Worm (Caenorhabditis elegans) whole organism, early embryonic: ENCODE results near the gene cest-24.

Source experiments
- B0310.2 ChIP-seq: sonication (generic microtip); optimal IDR thresholded peaks from 2 replicates; lab custom pipeline; 2016; ENCODE audit warnings: mild to moderate bottlenecking, missing genetic modification characterization, missing compliant biosample characterization
- F13C5.2 ChIP-seq: sonication (generic microtip); optimal IDR thresholded peaks from 2 replicates; lab custom pipeline; 2017; ENCODE audit warnings: mild to moderate bottlenecking, missing genetic modification characterization, inconsistent platforms, missing compliant biosample characterization
- aly-1 ChIP-seq: sonication (generic microtip); optimal IDR thresholded peaks from 2 replicates; lab custom pipeline; 2016; ENCODE audit warnings: missing genetic modification characterization, missing compliant biosample characterization
- ama-1 ChIP-seq: fragments of 150-350 bp; optimal IDR thresholded peaks from 2 replicates; lab custom pipeline; 2014
- ceh-13 ChIP-seq: fragments of 200-800 bp; sonication (Bioruptor generic); optimal IDR thresholded peaks from 2 replicates; lab custom pipeline; 2018; ENCODE audit warnings: mild to moderate bottlenecking, missing genetic modification characterization, missing compliant biosample characterization
- ceh-36 ChIP-seq: sonication (generic microtip); optimal IDR thresholded peaks from 2 replicates; lab custom pipeline; 2016; ENCODE audit warnings: missing genetic modification characterization, inconsistent platforms, missing compliant biosample characterization
- ets-7 ChIP-seq: sonication (generic microtip); optimal IDR thresholded peaks from 2 replicates; lab custom pipeline; 2016; ENCODE audit warnings: missing genotype, missing genetic modification characterization, missing compliant biosample characterization
- flt-1 ChIP-seq: fragments of 200-800 bp; sonication (Bioruptor generic); IDR thresholded peaks from 2 replicates; pipeline ENCODE4 v1.3.6; 2022; ENCODE audit warnings: missing genetic modification characterization, missing compliant biosample characterization
- hmbx-1 ChIP-seq: sonication (generic microtip); optimal IDR thresholded peaks from 2 replicates; lab custom pipeline; 2016; ENCODE audit warnings: mild to moderate bottlenecking, missing genetic modification characterization, missing compliant biosample characterization
- hmg-4 ChIP-seq: fragments of 200-800 bp; sonication (Bioruptor generic); optimal IDR thresholded peaks from 2 replicates; lab custom pipeline; 2018; ENCODE audit warnings: mild to moderate bottlenecking, missing genetic modification characterization, missing compliant biosample characterization
- hnd-1 ChIP-seq: sonication (generic microtip); optimal IDR thresholded peaks from 2 replicates; lab custom pipeline; 2016; ENCODE audit warnings: missing genetic modification characterization, missing compliant biosample characterization
- pes-1 ChIP-seq: fragments of 200-800 bp; sonication (Bioruptor generic); IDR thresholded peaks from 2 replicates; pipeline ENCODE4 v1.3.6; 2022; ENCODE audit warnings: missing genetic modification reagents, missing genetic modification characterization, missing compliant biosample characterization
- scrt-1 ChIP-seq: fragments of 200-800 bp; sonication (Bioruptor generic); IDR thresholded peaks from 2 replicates; pipeline ENCODE4 v1.3.6; 2022; ENCODE audit warnings: missing genetic modification characterization, missing compliant biosample characterization
- sea-1 ChIP-seq: fragments of 200-800 bp; sonication (Bioruptor generic); conservative IDR thresholded peaks from 2 replicates; pipeline ENCODE4 v1.3.6; 2022; ENCODE audit warnings: missing genetic modification characterization, missing compliant biosample characterization
- tbx-11 ChIP-seq: fragments of 200-800 bp; sonication (Bioruptor generic); IDR thresholded peaks from 2 replicates; pipeline ENCODE4 v1.3.6; 2022; ENCODE audit warnings: missing genetic modification characterization, missing compliant biosample characterization
- tbx-37 ChIP-seq: fragments of 200-800 bp; sonication (Bioruptor generic); conservative IDR thresholded peaks from 2 replicates; pipeline ENCODE4 v1.3.6; 2022; ENCODE audit warnings: missing genetic modification reagents, missing genetic modification characterization, missing compliant biosample characterization
- tra-4 ChIP-seq: sonication (generic microtip); optimal IDR thresholded peaks from 2 replicates; lab custom pipeline; 2017; ENCODE audit warnings: missing genetic modification characterization, missing compliant biosample characterization

cest-24 gene

ce11 chrV:6357236-6357635 is 40.5 kb downstream of the cest-24 start:
- TF ChIP-seq ceh-13 = no peak
- TF ChIP-seq hnd-1 (tag; lab: Kevin White, UChicago) = no peak
- no peak for TF ChIP-seq hmg-4
- TF ChIP-seq scrt-1 (GFP tag; lab: Robert Waterston, UW) = no peak
- TF ChIP-seq tbx-11 (GFP tag; lab: Robert Waterston, UW) = no peak
- TF ChIP-seq pes-1 (GFP tag; lab: Robert Waterston, UW) = no peak
- no peak for TF ChIP-seq ama-1 (lab: Kevin White, UChicago)
- no peak for TF ChIP-seq flt-1 (GFP tag; lab: Robert Waterston, UW)

ce11 chrV:6358709-6359108 is 42.0 kb downstream of the cest-24 start:
- no peak for TF ChIP-seq hmg-4
- TF ChIP-seq tbx-11 (GFP tag; lab: Robert Waterston, UW) = no peak

- no peak for TF ChIP-seq F13C5.2
- no peak for TF ChIP-seq tbx-37 (GFP tag; lab: Robert Waterston, UW)
- TF ChIP-seq B0310.2 (tag; lab: Kevin White, UChicago) = no peak
- no peak for TF ChIP-seq pes-1 (GFP tag; lab: Robert Waterston, UW)
- TF ChIP-seq sea-1 (GFP tag; lab: Robert Waterston, UW) = no peak
- TF ChIP-seq ets-7 (tag; lab: Kevin White, UChicago) = no peak
- no peak for TF ChIP-seq tra-4 (tag; lab: Kevin White, UChicago)
- TF ChIP-seq scrt-1 (GFP tag; lab: Robert Waterston, UW) = no peak
- TF ChIP-seq ceh-36 (tag; lab: Kevin White, UChicago) = no peak
- TF ChIP-seq tbx-11 (GFP tag; lab: Robert Waterston, UW) = no peak
- TF ChIP-seq aly-1 (tag; lab: Kevin White, UChicago) = no peak
- no peak for TF ChIP-seq ceh-13
- TF ChIP-seq hnd-1 (tag; lab: Kevin White, UChicago) = no peak
- no peak for TF ChIP-seq hmbx-1
Measured at ce11 chrV:6359522-6359921, 42.8 kb downstream of the cest-24 start.

- no peak for TF ChIP-seq hmg-4
- no peak for TF ChIP-seq B0310.2 (tag; lab: Kevin White, UChicago)
- TF ChIP-seq F13C5.2 = no peak
- TF ChIP-seq tbx-37 (GFP tag; lab: Robert Waterston, UW) = no peak
- TF ChIP-seq hmbx-1 = no peak
- TF ChIP-seq flt-1 (GFP tag; lab: Robert Waterston, UW) = no peak
- no peak for TF ChIP-seq ceh-13
- no peak for TF ChIP-seq ceh-36 (tag; lab: Kevin White, UChicago)
- no peak for TF ChIP-seq ets-7 (tag; lab: Kevin White, UChicago)
- TF ChIP-seq hnd-1 (tag; lab: Kevin White, UChicago) = no peak
Measured at ce11 chrV:6361688-6362087, 45.0 kb downstream of the cest-24 start.

ce11 chrV:6364806-6365205 is 48.1 kb downstream of the cest-24 start:
- TF ChIP-seq flt-1 (GFP tag; lab: Robert Waterston, UW) = no peak
- TF ChIP-seq sea-1 (GFP tag; lab: Robert Waterston, UW) = no peak
- no peak for TF ChIP-seq tbx-37 (GFP tag; lab: Robert Waterston, UW)
- no peak for TF ChIP-seq ama-1 (lab: Kevin White, UChicago)
- TF ChIP-seq ceh-13 = no peak
- TF ChIP-seq hnd-1 (tag; lab: Kevin White, UChicago) = no peak
- TF ChIP-seq tbx-11 (GFP tag; lab: Robert Waterston, UW) = no peak
- no peak for TF ChIP-seq ceh-36 (tag; lab: Kevin White, UChicago)
- TF ChIP-seq tra-4 (tag; lab: Kevin White, UChicago) = no peak
- TF ChIP-seq F13C5.2 = no peak
- TF ChIP-seq hmg-4 = no peak
- no peak for TF ChIP-seq pes-1 (GFP tag; lab: Robert Waterston, UW)
- TF ChIP-seq scrt-1 (GFP tag; lab: Robert Waterston, UW) = no peak
- no peak for TF ChIP-seq aly-1 (tag; lab: Kevin White, UChicago)
- TF ChIP-seq B0310.2 (tag; lab: Kevin White, UChicago) = no peak
- TF ChIP-seq hmbx-1 = no peak
- no peak for TF ChIP-seq ets-7 (tag; lab: Kevin White, UChicago)

ce11 chrV:6365597-6365996 is 48.9 kb downstream of the cest-24 start, which contains the start of gene cest-33:
Gene cest-33, minus strand, starts transcription at chrV:6365671.
- TF ChIP-seq ets-7 (tag; lab: Kevin White, UChicago) (no peak), ama-1 (lab: Kevin White, UChicago) (no peak), ceh-36 (tag; lab: Kevin White, UChicago) (no peak), F13C5.2 (no peak), tra-4 (tag; lab: Kevin White, UChicago) (no peak), hmg-4 (no peak), hnd-1 (tag; lab: Kevin White, UChicago) (no peak), hmbx-1 (no peak), ceh-13 (no peak), sea-1 (GFP tag; lab: Robert Waterston, UW) (no peak), tbx-37 (GFP tag; lab: Robert Waterston, UW) (no peak), aly-1 (tag; lab: Kevin White, UChicago) (no peak), flt-1 (GFP tag; lab: Robert Waterston, UW) (no peak), pes-1 (GFP tag; lab: Robert Waterston, UW) (no peak)

- no peak for TF ChIP-seq hnd-1 (tag; lab: Kevin White, UChicago)
- no peak for TF ChIP-seq scrt-1 (GFP tag; lab: Robert Waterston, UW)
Measured at ce11 chrV:6368494-6368893, 51.8 kb downstream of the cest-24 start.

- TF ChIP-seq sea-1 (GFP tag; lab: Robert Waterston, UW) = no peak
- no peak for TF ChIP-seq hmg-4
- no peak for TF ChIP-seq ceh-13
- TF ChIP-seq F13C5.2 = no peak
- TF ChIP-seq B0310.2 (tag; lab: Kevin White, UChicago) = no peak
- TF ChIP-seq ceh-36 (tag; lab: Kevin White, UChicago) = no peak
- no peak for TF ChIP-seq aly-1 (tag; lab: Kevin White, UChicago)
- no peak for TF ChIP-seq scrt-1 (GFP tag; lab: Robert Waterston, UW)
- TF ChIP-seq hmbx-1 = no peak
- TF ChIP-seq ets-7 (tag; lab: Kevin White, UChicago) = no peak
- TF ChIP-seq pes-1 (GFP tag; lab: Robert Waterston, UW) = no peak
- no peak for TF ChIP-seq tbx-11 (GFP tag; lab: Robert Waterston, UW)
- TF ChIP-seq ama-1 (lab: Kevin White, UChicago) = no peak
- no peak for TF ChIP-seq tra-4 (tag; lab: Kevin White, UChicago)
- no peak for TF ChIP-seq flt-1 (GFP tag; lab: Robert Waterston, UW)
Measured at ce11 chrV:6374844-6375243, 58.1 kb downstream of the cest-24 start, which contains the start of gene F13H6.5. Gene F13H6.5, minus strand, starts transcription at chrV:6374944.
